Worm (Caenorhabditis elegans) whole organism, midembryonic: ENCODE results near the gene C49G7.13.

Experiments used
- T22C8.4 ChIP-seq: fragments of 200-800 bp; sonication (Bioruptor generic); IDR thresholded peaks from 2 replicates; pipeline ENCODE4 v1.3.6; 2022; ENCODE audit warnings: missing genetic modification characterization, missing compliant biosample characterization
- flt-1 ChIP-seq: fragments of 200-800 bp; sonication (Bioruptor generic); IDR thresholded peaks from 2 replicates; pipeline ENCODE4 v1.3.6; 2022; ENCODE audit warnings: missing genetic modification characterization, missing compliant biosample characterization
- klf-2 ChIP-seq: fragments of 200-800 bp; sonication (Bioruptor generic); conservative IDR thresholded peaks from 2 replicates; pipeline ENCODE4 v1.3.6; 2022; ENCODE audit warnings: missing genetic modification reagents, missing genetic modification characterization, missing compliant biosample characterization
- med-1 ChIP-seq: sonication (generic microtip); optimal IDR thresholded peaks from 2 replicates; lab custom pipeline; 2017; ENCODE audit warnings: missing genetic modification characterization, mild to moderate bottlenecking, missing compliant biosample characterization, antibody characterized with exemption, missing genetic modification reagents; ENCODE audit not compliant: insufficient read depth
- ref-1 ChIP-seq: fragments of 200-800 bp; sonication (Bioruptor generic); conservative IDR thresholded peaks from 2 replicates; pipeline ENCODE4 v1.3.6; 2022; ENCODE audit warnings: missing genetic modification reagents, missing genetic modification characterization, missing compliant biosample characterization
- tab-1 ChIP-seq: fragments of 200-800 bp; sonication (Bioruptor generic); IDR thresholded peaks from 2 replicates; pipeline ENCODE4 v1.3.6; 2022; ENCODE audit warnings: missing genetic modification characterization, missing compliant biosample characterization

ce11 chrV:4055025-4055424, 19.1 kb downstream of the C49G7.13 start, which contains the start of gene djr-1.2:
- no peak for TF ChIP-seq klf-2 (GFP tag; lab: Robert Waterston, UW)
- no peak for TF ChIP-seq tab-1 (GFP tag; lab: Robert Waterston, UW)
- TF ChIP-seq ref-1: no peak
- no peak for TF ChIP-seq flt-1 (GFP tag; lab: Robert Waterston, UW)
- no peak for TF ChIP-seq T22C8.4
- no peak for TF ChIP-seq med-1 (GFP tag; lab: Kevin White, UChicago)
